Worm (Caenorhabditis elegans) whole organism, L3 larva: ENCODE data around the gene cdr-7.

Experiments
- ceh-28 ChIP-seq: fragments of 150-350 bp; optimal IDR thresholded peaks from 2 replicates; lab custom pipeline; 2014; ENCODE audit warnings: missing biosample characterization, missing genetic modification reagents, missing genetic modification characterization
- ceh-82 ChIP-seq: fragments of 150-350 bp; optimal IDR thresholded peaks from 2 replicates; lab custom pipeline; 2014; ENCODE audit warnings: missing biosample characterization, missing genetic modification characterization
- sea-2 ChIP-seq: fragments of 150-350 bp; sonication (generic microtip); optimal IDR thresholded peaks from 4 replicates; lab custom pipeline; 2014; ENCODE audit warnings: missing biosample characterization, missing genetic modification reagents, missing genetic modification characterization
- snpc-4 ChIP-seq: fragments of 150-350 bp; optimal IDR thresholded peaks from 2 replicates; lab custom pipeline; 2014; ENCODE audit warnings: missing biosample characterization, missing genetic modification characterization

DNA sequence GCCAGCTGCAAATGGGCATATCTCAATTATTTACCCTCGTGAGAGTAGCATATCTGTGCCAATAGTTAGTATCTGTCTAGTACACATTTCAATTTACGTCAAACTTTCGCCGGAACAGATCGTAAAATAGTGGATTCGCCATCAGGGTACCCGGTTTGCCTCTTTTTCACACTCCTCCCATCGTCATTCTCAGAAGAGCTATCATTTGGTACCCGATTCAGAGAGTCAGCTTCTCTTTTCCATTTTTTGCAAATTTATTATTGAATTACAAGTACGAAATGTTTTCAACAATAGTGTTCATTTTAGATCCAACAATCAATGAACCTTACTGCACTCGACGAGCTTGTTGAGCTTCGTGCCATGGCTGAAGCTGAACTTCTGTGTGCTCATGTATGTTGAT, 17.1 kb upstream of the cdr-7 start, which contains the start of gene C54D10.5:
- TF ChIP-seq ceh-28 (tag; lab: Kevin White, UChicago) = no peak
- TF ChIP-seq ceh-82 = no peak
- no peak for TF ChIP-seq snpc-4 (tag; lab: Kevin White, UChicago)
- TF ChIP-seq sea-2 (GFP tag; lab: Kevin White, UChicago) = no peak
